Fruit fly (Drosophila melanogaster) whole organism, prepupa: ENCODE results near the gene Pisd.

Experiments
- Blimp-1 ChIP-seq: fragments of 200-800 bp; sonication (Bioruptor generic); optimal IDR thresholded peaks from 3 replicates; lab custom pipeline; 2017; ENCODE audit warnings: missing biosample characterization, missing genetic modification characterization, mild to moderate bottlenecking, moderate library complexity, missing genetic modification reagents
- CG10669 ChIP-seq: fragments of 200-800 bp; sonication (Bioruptor generic); optimal IDR thresholded peaks from 3 replicates; lab custom pipeline; 2018; ENCODE audit warnings: missing biosample characterization, mild to moderate bottlenecking, missing genetic modification characterization, moderate library complexity
- CG11294 ChIP-seq: fragments of 200-800 bp; sonication (Bioruptor generic); IDR thresholded peaks from 2 replicates; pipeline ENCODE4 v1.3.6; 2022; ENCODE audit warnings: missing biosample characterization, missing genetic modification characterization
- CG11762 ChIP-seq: fragments of 200-800 bp; sonication (Bioruptor generic); optimal IDR thresholded peaks from 3 replicates; lab custom pipeline; 2016; ENCODE audit warnings: missing biosample characterization, missing genetic modification characterization; ENCODE audit not compliant: insufficient read depth
- CG11902 ChIP-seq: fragments of 200-800 bp; sonication (Bioruptor generic); optimal IDR thresholded peaks from 3 replicates; lab custom pipeline; 2016; ENCODE audit warnings: missing biosample characterization, missing genetic modification characterization
- CG15336 ChIP-seq: fragments of 200-800 bp; sonication (Bioruptor generic); IDR thresholded peaks from 2 replicates; pipeline ENCODE4 v1.3.6; 2022; ENCODE audit warnings: missing biosample characterization, missing genetic modification characterization
- CG1621 ChIP-seq: fragments of 200-800 bp; sonication (Bioruptor generic); optimal IDR thresholded peaks from 3 replicates; lab custom pipeline; 2018; ENCODE audit warnings: missing biosample characterization, mild to moderate bottlenecking, missing genetic modification characterization
- CG16779 ChIP-seq: fragments of 200-800 bp; sonication (Bioruptor generic); optimal IDR thresholded peaks from 3 replicates; lab custom pipeline; 2017; ENCODE audit warnings: missing biosample characterization, mild to moderate bottlenecking, missing genetic modification characterization
- CG3032 ChIP-seq: fragments of 200-800 bp; optimal IDR thresholded peaks from 2 replicates; lab custom pipeline; 2019; ENCODE audit warnings: missing biosample characterization, mild to moderate bottlenecking, missing genetic modification characterization, moderate library complexity
- CG31627 ChIP-seq: fragments of 200-800 bp; sonication (Bioruptor generic); optimal IDR thresholded peaks from 3 replicates; lab custom pipeline; 2016; ENCODE audit warnings: missing biosample characterization, missing genetic modification characterization
- CG32006 ChIP-seq: fragments of 200-800 bp; sonication (Bioruptor generic); optimal IDR thresholded peaks from 3 replicates; lab custom pipeline; 2017; ENCODE audit warnings: missing biosample characterization, mild to moderate bottlenecking, missing genetic modification characterization
- CG34406 ChIP-seq: fragments of 200-800 bp; sonication (Bioruptor generic); optimal IDR thresholded peaks from 3 replicates; lab custom pipeline; 2016; ENCODE audit warnings: missing biosample characterization, missing genetic modification characterization
- CG4318 ChIP-seq: fragments of 200-800 bp; sonication (Bioruptor generic); optimal IDR thresholded peaks from 3 replicates; lab custom pipeline; 2017; ENCODE audit warnings: missing biosample characterization, mild to moderate bottlenecking, missing genetic modification characterization
- CG6163 ChIP-seq: fragments of 200-800 bp; sonication (Bioruptor generic); IDR thresholded peaks from 3 replicates; pipeline ENCODE4 v1.3.6; 2022; ENCODE audit warnings: missing biosample characterization, missing genetic modification characterization
- CG6276 ChIP-seq: fragments of 200-800 bp; sonication (Bioruptor generic); optimal IDR thresholded peaks from 2 replicates; lab custom pipeline; 2017; ENCODE audit warnings: missing biosample characterization, mild to moderate bottlenecking, missing genetic modification characterization
- CG6792 ChIP-seq: fragments of 200-800 bp; sonication (Bioruptor generic); optimal IDR thresholded peaks from 3 replicates; lab custom pipeline; 2016; ENCODE audit warnings: missing biosample characterization, missing genetic modification characterization
- CG8119 ChIP-seq: fragments of 200-800 bp; sonication (Bioruptor generic); IDR thresholded peaks from 3 replicates; pipeline ENCODE4 v1.3.6; 2022; ENCODE audit warnings: missing biosample characterization, missing genetic modification characterization
- CG8319 ChIP-seq: fragments of 200-800 bp; sonication (Bioruptor generic); optimal IDR thresholded peaks from 3 replicates; lab custom pipeline; 2016; ENCODE audit warnings: missing biosample characterization, missing genetic modification characterization
- CG8632 ChIP-seq: fragments of 200-800 bp; sonication (Bioruptor generic); optimal IDR thresholded peaks from 3 replicates; lab custom pipeline; 2016; ENCODE audit warnings: missing biosample characterization, missing genetic modification characterization
- CG9139 ChIP-seq: fragments of 200-800 bp; sonication (Bioruptor generic); optimal IDR thresholded peaks from 3 replicates; lab custom pipeline; 2017; ENCODE audit warnings: missing biosample characterization, mild to moderate bottlenecking, missing genetic modification characterization
- Eip75B ChIP-seq: fragments of 200-800 bp; sonication (Bioruptor generic); optimal IDR thresholded peaks from 3 replicates; lab custom pipeline; 2016; ENCODE audit warnings: missing biosample characterization, missing genetic modification characterization
- Eip78C ChIP-seq: fragments of 200-800 bp; sonication (Bioruptor generic); peaks from one replicate; lab custom pipeline; 2016; ENCODE audit warnings: missing biosample characterization, missing genetic modification characterization
- Eip93F ChIP-seq: fragments of 200-800 bp; sonication (Bioruptor generic); optimal IDR thresholded peaks from 2 replicates; lab custom pipeline; 2016; ENCODE audit warnings: missing biosample characterization, mild to moderate bottlenecking, missing genetic modification characterization
- Ets96B ChIP-seq: fragments of 200-800 bp; optimal IDR thresholded peaks from 2 replicates; lab custom pipeline; 2019; ENCODE audit warnings: missing biosample characterization, mild to moderate bottlenecking, missing genetic modification characterization, moderate library complexity
- Hr38 ChIP-seq: sonication (Bioruptor generic); optimal IDR thresholded peaks from 2 replicates; lab custom pipeline; 2016; ENCODE audit warnings: missing biosample characterization, missing genetic modification characterization
- Hr4 ChIP-seq: fragments of 200-800 bp; sonication (Bioruptor generic); optimal IDR thresholded peaks from 3 replicates; lab custom pipeline; 2016; ENCODE audit warnings: missing biosample characterization, missing genetic modification characterization
- Met ChIP-seq: fragments of 200-800 bp; sonication (Bioruptor generic); optimal IDR thresholded peaks from 3 replicates; lab custom pipeline; 2016; ENCODE audit warnings: missing biosample characterization, missing genetic modification characterization
- OdsH ChIP-seq: fragments of 200-800 bp; sonication (Bioruptor generic); optimal IDR thresholded peaks from 3 replicates; lab custom pipeline; 2016; ENCODE audit warnings: missing biosample characterization, missing genetic modification characterization
- Smox ChIP-seq: fragments of 200-800 bp; sonication (Bioruptor generic); optimal IDR thresholded peaks from 3 replicates; lab custom pipeline; 2016; ENCODE audit warnings: missing biosample characterization, missing genetic modification characterization
- Sox14 ChIP-seq: fragments of 200-800 bp; sonication (Bioruptor generic); optimal IDR thresholded peaks from 3 replicates; lab custom pipeline; 2016; ENCODE audit warnings: missing biosample characterization, missing genetic modification characterization
- Sox15 ChIP-seq: fragments of 200-800 bp; sonication (Bioruptor generic); optimal IDR thresholded peaks from 3 replicates; lab custom pipeline; 2016; ENCODE audit warnings: missing biosample characterization, missing genetic modification characterization
- achi ChIP-seq: fragments of 200-800 bp; sonication (Bioruptor generic); optimal IDR thresholded peaks from 3 replicates; lab custom pipeline; 2016; ENCODE audit warnings: missing biosample characterization, missing genetic modification characterization
- acj6 ChIP-seq: fragments of 200-800 bp; sonication (Bioruptor generic); optimal IDR thresholded peaks from 3 replicates; lab custom pipeline; 2016; ENCODE audit warnings: missing biosample characterization, missing genetic modification characterization
- cyc ChIP-seq: fragments of 200-800 bp; sonication (Bioruptor generic); optimal IDR thresholded peaks from 3 replicates; lab custom pipeline; 2016; ENCODE audit warnings: missing biosample characterization, missing genetic modification characterization
- dsx ChIP-seq: fragments of 200-800 bp; optimal IDR thresholded peaks from 3 replicates; lab custom pipeline; 2019; ENCODE audit warnings: missing biosample characterization, mild to moderate bottlenecking, missing genetic modification characterization, moderate library complexity; ENCODE audit not compliant: poor library complexity, severe bottlenecking
- eg ChIP-seq: fragments of 200-800 bp; sonication (Bioruptor generic); IDR thresholded peaks from 3 replicates; pipeline ENCODE4 v1.3.6; 2022; ENCODE audit warnings: missing biosample characterization, missing genetic modification characterization
- fd59A ChIP-seq: fragments of 200-800 bp; sonication (Bioruptor generic); optimal IDR thresholded peaks from 2 replicates; lab custom pipeline; 2017; ENCODE audit warnings: missing biosample characterization, mild to moderate bottlenecking, missing genetic modification characterization, missing genetic modification reagents
- fd85E ChIP-seq: fragments of 200-800 bp; sonication (Bioruptor generic); optimal IDR thresholded peaks from 3 replicates; lab custom pipeline; 2016; ENCODE audit warnings: missing biosample characterization, missing genetic modification characterization
- fkh ChIP-seq: fragments of 200-800 bp; sonication (Bioruptor generic); optimal IDR thresholded peaks from 3 replicates; lab custom pipeline; 2017; ENCODE audit warnings: missing biosample characterization, mild to moderate bottlenecking, missing genetic modification characterization, moderate library complexity
- lz ChIP-seq: fragments of 200-800 bp; sonication (Bioruptor generic); optimal IDR thresholded peaks from 3 replicates; lab custom pipeline; 2016; ENCODE audit warnings: missing biosample characterization, missing genetic modification characterization
- net ChIP-seq: fragments of 200-800 bp; sonication (Bioruptor generic); optimal IDR thresholded peaks from 3 replicates; lab custom pipeline; 2016; ENCODE audit warnings: missing biosample characterization, missing genetic modification characterization
- pdm3 ChIP-seq: fragments of 200-800 bp; sonication (Bioruptor generic); optimal IDR thresholded peaks from 3 replicates; lab custom pipeline; 2016; ENCODE audit warnings: missing biosample characterization, missing genetic modification characterization
- salr ChIP-seq, 2 experiments: fragments of 200-800 bp; sonication (Bioruptor generic); optimal IDR thresholded peaks; 3 replicates each; lab custom pipeline; 2016 to 2018; ENCODE audit warnings: missing biosample characterization in 2 of 2, missing genetic modification characterization in 2 of 2, mild to moderate bottlenecking in 1 of 2
- spab ChIP-seq: fragments of 200-800 bp; sonication (Bioruptor generic); optimal IDR thresholded peaks from 2 replicates; lab custom pipeline; 2017; ENCODE audit warnings: missing biosample characterization, mild to moderate bottlenecking, missing genetic modification characterization, missing genetic modification reagents
- ss ChIP-seq, 2 experiments: fragments of 200-800 bp; sonication (Bioruptor generic); optimal IDR thresholded peaks; 2 replicates in 1 of 2; 3 replicates in 1 of 2; lab custom pipeline; 2017 to 2018; ENCODE audit warnings: mild to moderate bottlenecking in 2 of 2, missing biosample characterization in 2 of 2, missing genetic modification characterization in 2 of 2, moderate library complexity in 1 of 2
- topi ChIP-seq: fragments of 200-800 bp; sonication (Bioruptor generic); optimal IDR thresholded peaks from 3 replicates; lab custom pipeline; 2016; ENCODE audit warnings: missing biosample characterization, missing genetic modification characterization

The Pisd gene

DNA sequence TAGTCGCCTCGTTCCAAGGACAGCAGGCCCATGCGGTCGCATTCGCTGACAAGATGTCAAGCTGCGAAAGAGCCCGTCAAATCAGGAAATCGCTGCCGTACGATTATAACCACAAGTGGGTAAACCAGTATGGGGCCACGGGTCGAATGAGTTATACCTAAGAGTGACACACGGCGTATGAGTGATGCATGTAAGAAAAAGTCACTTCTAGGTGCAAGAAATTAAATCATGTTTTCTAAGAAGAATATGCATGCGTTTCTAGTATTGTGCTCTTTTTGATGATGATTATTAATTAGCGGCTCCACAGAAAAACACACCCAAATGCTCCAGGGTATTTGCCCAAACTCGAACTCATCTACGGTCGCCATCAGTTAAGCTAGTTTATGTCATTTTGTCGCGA is 32.9 kb upstream of the Pisd start:
- no peak for TF ChIP-seq CG8632 (GFP tag; lab: Kevin White, UChicago)
- peak; percentile 76 for TF ChIP-seq Hr4 (GFP tag; lab: Kevin White, UChicago)
- TF ChIP-seq CG8119 (GFP tag; lab: Robert Waterston, UW): peak; percentile 44; the same call in 1 of the 3 replicates
- TF ChIP-seq CG3032 (tag; lab: Kevin White, UChicago): no peak
- TF ChIP-seq CG6276: peak; percentile 36
- peak; percentile 45 for TF ChIP-seq Eip78C (GFP tag; lab: Kevin White, UChicago)
- 0 out of 3 replicates have a peak, but pooled peaks have one; percentile 25 for TF ChIP-seq CG6163 (GFP tag; lab: Robert Waterston, UW)
- TF ChIP-seq CG15336 (GFP tag; lab: Robert Waterston, UW): peak; percentile 42
- TF ChIP-seq topi (GFP tag; lab: Kevin White, UChicago): no peak
- TF ChIP-seq Sox14: no peak
- peak; percentile 11 for TF ChIP-seq pdm3 (GFP tag; lab: Kevin White, UChicago)
- 0 out of 3 replicates have a peak, but pooled peaks have one; percentile 56 for TF ChIP-seq eg (GFP tag; lab: Robert Waterston, UW)
- no peak for TF ChIP-seq Met (GFP tag; lab: Kevin White, UChicago)
- TF ChIP-seq acj6 (GFP tag; lab: Kevin White, UChicago): peak; percentile 11
- peak; percentile 57 for TF ChIP-seq CG32006

- no peak for TF ChIP-seq cyc
- TF ChIP-seq CG8319 (GFP tag; lab: Kevin White, UChicago): no peak
- no peak for TF ChIP-seq Eip75B (GFP tag; lab: Kevin White, UChicago)
- TF ChIP-seq achi (GFP tag; lab: Kevin White, UChicago): no peak
- TF ChIP-seq CG4318 (GFP tag; lab: Kevin White, UChicago): no peak
- TF ChIP-seq net: no peak
- TF ChIP-seq CG11902 (GFP tag; lab: Kevin White, UChicago): no peak
- no peak for TF ChIP-seq CG11294 (GFP tag; lab: Robert Waterston, UW)
- TF ChIP-seq CG31627 (GFP tag; lab: Kevin White, UChicago): no peak
- no peak for TF ChIP-seq CG10669 (GFP tag; lab: Kevin White, UChicago)
- TF ChIP-seq topi (GFP tag; lab: Kevin White, UChicago): no peak
- no peak for TF ChIP-seq Hr38 (GFP tag; lab: Kevin White, UChicago)
- TF ChIP-seq ss (GFP tag; optimal IDR thresholded peaks at IDR 0.05; lab: Kevin White, UChicago): no peak
- TF ChIP-seq CG3032 (tag; lab: Kevin White, UChicago): no peak
- TF ChIP-seq fkh: no peak
- no peak for TF ChIP-seq Blimp-1 (GFP tag; lab: Kevin White, UChicago)
- no peak for TF ChIP-seq spab (GFP tag; lab: Kevin White, UChicago)
- no peak for TF ChIP-seq CG6276
- TF ChIP-seq fd59A: no peak
Measured at dm6 chr3R:24021895-24022294, 28.7 kb upstream of the Pisd start.

DNA sequence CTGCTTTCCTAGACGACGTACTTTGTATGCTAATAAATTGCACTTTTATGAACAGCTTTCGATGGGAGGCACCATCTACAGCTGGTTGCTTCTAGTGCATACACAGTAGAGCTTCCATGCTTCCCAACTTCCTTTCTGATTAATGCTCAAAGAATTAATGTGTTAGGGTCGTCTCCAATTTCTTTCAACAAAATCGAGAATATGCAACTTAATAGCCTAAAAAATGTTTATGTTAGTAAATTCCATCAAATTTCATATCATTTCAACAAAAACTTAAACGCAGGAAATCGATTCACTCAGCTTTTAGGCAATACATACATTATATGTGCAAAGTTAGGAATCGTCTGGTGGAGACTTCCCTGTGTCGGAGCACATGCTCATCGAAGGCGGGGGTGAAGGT is 26.5 kb upstream of the Pisd start:
- TF ChIP-seq achi (GFP tag; lab: Kevin White, UChicago) (peak; percentile 52), CG1621 (tag; lab: Kevin White, UChicago) (peak; percentile 2), CG11294 (GFP tag; lab: Robert Waterston, UW) (no peak), CG31627 (GFP tag; lab: Kevin White, UChicago) (no peak), CG9139 (GFP tag; lab: Kevin White, UChicago) (no peak), dsx (peak; percentile 74), Blimp-1 (GFP tag; lab: Kevin White, UChicago) (no peak), CG6792 (GFP tag; lab: Kevin White, UChicago) (peak; percentile 27), CG8119 (GFP tag; lab: Robert Waterston, UW) (peak; percentile 45; the same call in 1 of the 3 replicates), CG16779 (peak; percentile 13), fd85E (GFP tag; lab: Kevin White, UChicago) (no peak), lz (no peak), CG11762 (GFP tag; lab: Kevin White, UChicago) (no peak), CG6276 (peak; percentile 69), Eip78C (GFP tag; lab: Kevin White, UChicago) (peak; percentile 83), Smox (GFP tag; lab: Kevin White, UChicago) (no peak), spab (GFP tag; lab: Kevin White, UChicago) (peak; percentile 35), net (peak; percentile 22), Eip93F (GFP tag; lab: Kevin White, UChicago) (no peak), Ets96B (tag; lab: Kevin White, UChicago) (peak; percentile 55), Sox14 (peak; percentile 59), CG10669 (GFP tag; lab: Kevin White, UChicago) (peak; percentile 68), OdsH (GFP tag; lab: Kevin White, UChicago) (peak; percentile 43), Eip75B (GFP tag; lab: Kevin White, UChicago) (peak; percentile 39), CG6163 (GFP tag; lab: Robert Waterston, UW) (no peak), CG34406 (GFP tag; lab: Kevin White, UChicago) (no peak), fd59A (peak; percentile 22), salr (GFP tag; optimal IDR thresholded peaks at IDR 0.05; lab: Kevin White, UChicago) (peak; percentile 48 to 50), pdm3 (GFP tag; lab: Kevin White, UChicago) (peak; percentile 58), Sox15 (GFP tag; lab: Kevin White, UChicago) (no peak)
